Worm (Caenorhabditis elegans) whole organism, L3 larva: ENCODE data around the gene mrpl-46.

Source experiments
- ama-1 ChIP-seq: fragments of 150-350 bp; optimal IDR thresholded peaks from 2 replicates; lab custom pipeline; 2018
- ceh-82 ChIP-seq: fragments of 150-350 bp; optimal IDR thresholded peaks from 2 replicates; lab custom pipeline; 2014; ENCODE audit warnings: missing biosample characterization, missing genetic modification characterization
- daf-12 ChIP-seq: fragments of 150-350 bp; optimal IDR thresholded peaks from 2 replicates; lab custom pipeline; 2014; ENCODE audit warnings: missing biosample characterization, missing genetic modification reagents, missing genetic modification characterization
- nhr-12 ChIP-seq: fragments of 150-350 bp; optimal IDR thresholded peaks from 2 replicates; lab custom pipeline; 2014; ENCODE audit warnings: missing biosample characterization, missing genetic modification characterization
- nhr-28 ChIP-seq: fragments of 150-350 bp; optimal IDR thresholded peaks from 2 replicates; lab custom pipeline; 2014; ENCODE audit warnings: missing biosample characterization, missing genetic modification characterization
- unc-62 ChIP-seq: fragments of 150-350 bp; sonication (generic microtip); optimal IDR thresholded peaks from 4 replicates; lab custom pipeline; 2014; ENCODE audit warnings: missing biosample characterization, missing genetic modification reagents, missing genetic modification characterization

DNA sequence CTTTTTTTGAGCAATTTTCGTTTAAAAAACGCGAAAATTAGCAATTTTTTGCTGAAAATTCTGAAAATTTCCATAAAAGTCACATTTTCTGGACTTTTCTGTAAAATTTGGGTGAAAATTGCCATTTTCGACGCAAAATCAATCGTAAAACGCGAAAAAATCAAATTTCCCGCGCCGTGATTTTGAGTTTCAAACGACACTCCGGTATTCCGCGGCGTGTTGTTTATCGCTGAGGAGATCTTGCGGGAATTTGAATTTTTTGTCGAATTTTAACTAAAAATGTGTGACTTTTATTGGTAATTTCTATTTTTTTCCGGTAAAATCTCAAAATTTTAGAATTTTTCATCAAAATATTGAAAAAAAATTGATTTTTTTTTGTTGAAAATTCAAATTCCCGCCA lies 544 bp downstream of the mrpl-46 start:
- TF ChIP-seq ama-1 (lab: Kevin White, UChicago) (no peak), nhr-28 (tag; lab: Kevin White, UChicago) (no peak), ceh-82 (tag; lab: Kevin White, UChicago) (no peak), nhr-12 (tag; lab: Kevin White, UChicago) (no peak), daf-12 (tag; lab: Kevin White, UChicago) (no peak), unc-62 (GFP tag; lab: Kevin White, UChicago) (no peak)
